Worm (Caenorhabditis elegans): ENCODE results near the gene F29C4.4.
A peak's percentile ranks its signal among the peaks of the same experiment; 100 is the strongest.

The F29C4.4 gene

DNA sequence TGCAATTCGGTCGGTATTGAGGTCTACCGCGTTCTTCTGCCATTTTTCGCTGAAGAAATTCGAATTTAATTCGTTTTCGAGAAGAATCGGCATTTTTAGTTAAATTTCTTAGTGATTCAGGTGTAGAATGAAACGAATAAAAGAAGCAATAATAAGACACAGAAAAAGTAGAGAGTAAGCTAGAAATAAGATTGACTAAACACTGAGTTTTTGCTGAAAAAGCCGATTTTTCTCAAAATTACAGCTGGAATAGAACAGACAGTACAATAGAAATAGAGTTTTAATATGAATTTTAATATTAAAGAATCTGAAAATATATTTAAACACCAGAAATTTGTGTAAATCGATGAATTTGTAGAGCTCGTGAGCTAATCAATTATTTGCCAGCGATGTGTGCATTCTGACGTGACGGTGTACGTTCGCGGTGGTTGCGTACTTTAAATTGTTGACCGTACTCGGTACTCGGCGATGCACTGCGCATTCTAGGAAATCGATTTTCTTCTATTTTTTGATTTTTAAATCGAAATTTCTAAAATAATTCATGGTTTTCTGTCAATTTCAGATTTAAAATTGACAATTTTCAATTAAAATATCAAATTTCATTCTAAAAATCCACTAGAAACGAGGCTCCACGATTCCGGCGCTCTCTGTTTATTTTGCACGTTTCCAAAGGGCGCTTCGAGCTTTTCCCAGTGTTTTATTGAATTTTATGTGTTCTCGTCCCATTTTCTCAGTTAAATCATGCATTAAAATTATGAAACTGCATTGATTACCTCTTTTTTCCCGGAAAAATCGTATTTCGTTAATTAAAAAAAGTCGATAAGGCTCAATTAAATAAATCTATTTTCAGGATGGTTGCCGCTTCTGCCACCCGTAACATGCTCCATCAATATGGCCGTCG, 14.7 kb downstream of the F29C4.4 start, which contains the start of the genes grld-1 and cox-6C (continued):
- TF ChIP-seq cebp-1 (GFP tag; IDR thresholded peaks at IDR 0.05) (0 out of 2 replicates have a peak, but pooled peaks have one; percentile 50), cebp-1 (tag; optimal IDR thresholded peaks at IDR 0.05) (peak; percentile 56)

DNA sequence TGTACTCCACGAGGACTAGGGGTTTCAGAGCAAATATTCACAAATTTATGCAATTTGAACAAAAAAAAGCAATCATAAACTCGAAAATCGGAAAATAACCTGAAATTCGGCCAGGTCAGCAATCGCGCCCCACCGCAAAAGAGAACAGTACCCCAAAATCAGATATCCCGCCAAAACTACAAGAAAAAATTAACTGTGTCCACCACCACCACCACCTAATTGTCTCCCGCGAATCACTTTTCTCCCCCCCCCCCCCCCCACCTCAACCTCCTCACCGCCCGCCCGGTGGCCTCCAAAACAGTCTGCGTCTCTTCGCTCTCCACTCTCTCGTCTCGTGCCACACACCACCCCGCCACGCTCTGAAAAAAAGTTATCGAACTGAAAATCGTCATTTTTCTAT, 17.0 kb downstream of the F29C4.4 start:
- TF ChIP-seq lsl-1 (GFP tag; optimal IDR thresholded peaks at IDR 0.05) = peak; percentile 41
- no peak for TF ChIP-seq ztf-18 (tag; optimal IDR thresholded peaks at IDR 0.05)
- TF ChIP-seq mcd-1 (GFP tag; IDR thresholded peaks at IDR 0.05) = peak; percentile 64; the same call in 1 of the 2 replicates
- TF ChIP-seq attf-5 (GFP tag; optimal IDR thresholded peaks at IDR 0.05) = peak; percentile 23
- TF ChIP-seq D2030.7 (GFP tag; IDR thresholded peaks at IDR 0.05) = peak; percentile 32; the same call in 1 of the 2 replicates
- TF ChIP-seq lin-26 (GFP tag; IDR thresholded peaks at IDR 0.05) = 0 out of 2 replicates have a peak, but pooled peaks have one; percentile 12
- no peak for TF ChIP-seq dpff-1 (tag; optimal IDR thresholded peaks at IDR 0.05)
- TF ChIP-seq hmg-1.2 (GFP tag; IDR thresholded peaks at IDR 0.05) = peak; percentile 32; the same call in 1 of the 2 replicates
- TF ChIP-seq egrh-3 (GFP tag; IDR thresholded peaks at IDR 0.05) = peak; percentile 97
- TF ChIP-seq zfh-2 (GFP tag; conservative IDR thresholded peaks at IDR 0.05) = peak; percentile 95
- TF ChIP-seq ekl-4 (GFP tag; IDR thresholded peaks at IDR 0.05) = no peak
- TF ChIP-seq dox-1 (GFP tag; IDR thresholded peaks at IDR 0.05) = peak; percentile 46
- peak; percentile 68 for TF ChIP-seq madf-6 (GFP tag; IDR thresholded peaks at IDR 0.05)
- TF ChIP-seq rec-8 (tag; optimal IDR thresholded peaks at IDR 0.05) = no peak
- TF ChIP-seq hsf-1 (GFP tag; IDR thresholded peaks at IDR 0.05) = 0 out of 2 replicates have a peak, but pooled peaks have one; percentile 27
- 0 out of 2 replicates have a peak, but pooled peaks have one; percentile 18 for TF ChIP-seq B0336.3 (GFP tag; IDR thresholded peaks at IDR 0.05)
- TF ChIP-seq cebp-1 (GFP tag; IDR thresholded peaks at IDR 0.05) = no peak
- peak; percentile 10 for TF ChIP-seq cebp-1 (tag; optimal IDR thresholded peaks at IDR 0.05)
- peak; percentile 28 for TF ChIP-seq efl-1 (GFP tag; optimal IDR thresholded peaks at IDR 0.05)
- TF ChIP-seq repo-1 (tag; optimal IDR thresholded peaks at IDR 0.05) = no peak
- TF ChIP-seq let-607 (tag; optimal IDR thresholded peaks at IDR 0.05) = peak; percentile 30 to 66
- TF ChIP-seq snpc-1.1 (tag; optimal IDR thresholded peaks at IDR 0.05; ENCODE audit: insufficient read depth) = no peak

DNA sequence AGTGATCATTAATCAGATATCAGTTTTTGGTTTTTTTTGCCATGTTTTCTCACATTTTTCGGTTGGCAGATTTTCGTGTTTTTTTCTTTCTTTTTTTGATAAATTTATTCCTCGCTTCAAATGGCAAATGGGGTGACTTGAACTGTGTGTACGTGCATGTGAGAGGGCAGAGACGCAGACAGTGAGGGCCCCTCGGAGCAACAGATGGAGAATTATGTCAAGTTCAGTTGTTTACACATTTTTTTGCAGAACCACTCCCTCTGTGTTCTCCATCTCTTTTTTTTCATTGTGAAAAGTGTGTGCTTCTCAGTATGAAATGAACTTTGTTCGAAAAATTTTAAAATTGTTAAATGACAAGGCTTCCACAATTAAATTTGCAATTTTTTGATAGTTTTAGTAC, 18.7 kb downstream of the F29C4.4 start:
- 0 out of 2 replicates have a peak, but pooled peaks have one; percentile 16 for TF ChIP-seq cebp-1 (GFP tag; IDR thresholded peaks at IDR 0.05)
- TF ChIP-seq cebp-1 (tag; optimal IDR thresholded peaks at IDR 0.05) = no peak
- no peak for TF ChIP-seq sdz-38 (tag; optimal IDR thresholded peaks at IDR 0.05)
- no peak for TF ChIP-seq ztf-28 (GFP tag; IDR thresholded peaks at IDR 0.05)
- TF ChIP-seq lsl-1 (GFP tag; optimal IDR thresholded peaks at IDR 0.05) = no peak
- TF ChIP-seq aptf-3 (GFP tag; IDR thresholded peaks at IDR 0.05) = no peak
- TF ChIP-seq attf-3 (GFP tag; conservative IDR thresholded peaks at IDR 0.05) = no peak
- no peak for TF ChIP-seq Y53G8AR.9 (GFP tag; conservative IDR thresholded peaks at IDR 0.05)
- no peak for TF ChIP-seq lsy-27 (tag; optimal IDR thresholded peaks at IDR 0.05; ENCODE audit: borderline replicate concordance, insufficient read depth)
- no peak for TF ChIP-seq hrde-1 (tag; optimal IDR thresholded peaks at IDR 0.05; ENCODE audit: borderline replicate concordance)

DNA sequence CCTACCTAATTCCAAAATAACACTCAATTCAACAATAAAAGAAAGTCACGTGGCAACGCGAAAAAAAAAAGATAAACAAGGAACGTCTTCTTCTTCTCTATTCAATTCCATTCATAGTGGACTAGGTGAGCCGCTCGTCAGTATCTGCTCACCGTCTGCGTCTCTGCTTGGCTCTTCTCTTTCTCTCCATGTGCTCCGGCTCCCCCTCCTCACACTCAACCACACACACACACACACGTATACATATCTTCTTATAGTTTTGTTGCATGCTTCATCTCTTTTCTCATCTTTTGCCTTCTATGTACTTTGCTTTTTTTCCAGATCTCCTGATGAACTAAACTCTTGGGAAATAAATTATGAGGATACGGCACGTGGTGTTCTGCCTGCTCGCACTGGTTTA, 20.6 kb downstream of the F29C4.4 start, which contains the start of gene daf-1:
daf-1 (plus strand) TSS at position 322 of the 400 bp plus-strand sequence.
- TF ChIP-seq efl-1 (GFP tag; optimal IDR thresholded peaks at IDR 0.05) (no peak), D2030.7 (GFP tag; IDR thresholded peaks at IDR 0.05) (no peak), K12H6.12 (tag; optimal IDR thresholded peaks at IDR 0.05) (peak; percentile 23), mxl-1 (tag; optimal IDR thresholded peaks at IDR 0.05) (no peak), aptf-2 (GFP tag; conservative IDR thresholded peaks at IDR 0.05) (no peak), rpc-1 (optimal IDR thresholded peaks at IDR 0.05) (no peak), rpc-1 (tag; optimal IDR thresholded peaks at IDR 0.05) (no peak), zfh-2 (GFP tag; conservative IDR thresholded peaks at IDR 0.05) (0 out of 2 replicates have a peak, but pooled peaks have one; percentile 25), cebp-2 (GFP tag; IDR thresholded peaks at IDR 0.05) (no peak), hmg-1.2 (GFP tag; IDR thresholded peaks at IDR 0.05) (peak; percentile 58; the same call in 1 of the 2 replicates), ets-4 (GFP tag; optimal IDR thresholded peaks at IDR 0.05) (no peak), mel-28 (tag; optimal IDR thresholded peaks at IDR 0.05; ENCODE audit: borderline replicate concordance) (no peak), tbx-9 (tag; optimal IDR thresholded peaks at IDR 0.05; ENCODE audit: borderline replicate concordance) (no peak), ekl-4 (GFP tag; IDR thresholded peaks at IDR 0.05) (no peak), F10E7.11 (tag; optimal IDR thresholded peaks at IDR 0.05) (no peak), dpl-1 (GFP tag; optimal IDR thresholded peaks at IDR 0.05) (no peak)
